Worm (Caenorhabditis elegans) whole organism, late embryonic: ENCODE results near the gene D1069.3.

Source experiments
- C38D4.7 ChIP-seq: fragments of 200-800 bp; sonication (Bioruptor generic); optimal IDR thresholded peaks from 2 replicates; lab custom pipeline; 2018; ENCODE audit warnings: mild to moderate bottlenecking, missing genetic modification characterization, moderate library complexity, missing compliant biosample characterization
- F13H6.1 ChIP-seq: sonication (generic microtip); optimal IDR thresholded peaks from 2 replicates; lab custom pipeline; 2016; ENCODE audit warnings: missing genetic modification characterization, missing compliant biosample characterization
- ama-1 ChIP-seq: fragments of 150-350 bp; optimal IDR thresholded peaks from 2 replicates; lab custom pipeline; 2014
- ceh-6 ChIP-seq: fragments of 200-800 bp; sonication (Bioruptor generic); optimal IDR thresholded peaks from 2 replicates; lab custom pipeline; 2018; ENCODE audit warnings: mild to moderate bottlenecking, missing genetic modification characterization, missing compliant biosample characterization
- dve-1 ChIP-seq: sonication (generic microtip); optimal IDR thresholded peaks from 2 replicates; lab custom pipeline; 2017; ENCODE audit warnings: antibody characterized with exemption, mild to moderate bottlenecking, missing genetic modification characterization, missing compliant biosample characterization
- hlh-30 ChIP-seq: sonication (generic microtip); optimal IDR thresholded peaks from 2 replicates; lab custom pipeline; 2017; ENCODE audit warnings: antibody characterized with exemption, missing genetic modification characterization, missing compliant biosample characterization; ENCODE audit not compliant: insufficient read depth
- nhr-11 ChIP-seq: fragments of 150-350 bp; optimal IDR thresholded peaks from 2 replicates; lab custom pipeline; 2014; ENCODE audit warnings: missing biosample characterization, missing genetic modification characterization
- pha-4 ChIP-seq: fragments of 150-350 bp; optimal IDR thresholded peaks from 2 replicates; lab custom pipeline; 2018; ENCODE audit warnings: missing biosample characterization, missing genetic modification reagents, missing genetic modification characterization
- tbx-2 ChIP-seq: sonication (generic microtip); optimal IDR thresholded peaks from 2 replicates; lab custom pipeline; 2016; ENCODE audit warnings: missing genetic modification characterization, missing compliant biosample characterization
- tbx-7 ChIP-seq: sonication (generic microtip); optimal IDR thresholded peaks from 2 replicates; lab custom pipeline; 2016; ENCODE audit warnings: missing genotype, missing genetic modification characterization, missing compliant biosample characterization

DNA sequence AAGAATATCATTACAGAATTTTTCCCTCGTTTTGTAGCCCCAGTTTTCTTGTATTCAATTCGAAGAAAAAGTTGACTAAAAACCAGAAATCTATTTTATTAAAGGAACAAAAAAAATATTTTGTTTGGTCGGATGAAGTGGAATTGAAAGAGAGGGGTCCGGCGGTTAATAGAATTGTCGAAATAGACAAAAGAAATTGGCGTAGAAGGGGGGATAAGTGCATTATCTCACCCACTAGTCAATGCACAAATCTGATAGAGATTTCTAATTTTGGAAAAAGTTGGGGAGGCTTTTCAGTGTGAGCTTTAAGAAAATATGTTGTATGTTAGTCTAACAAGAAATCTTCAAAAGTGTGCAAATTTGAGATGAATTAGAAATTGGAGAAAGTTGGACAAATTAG, 6.8 kb upstream of the D1069.3 start:
- TF ChIP-seq dve-1 (tag; lab: Kevin White, UChicago) (no peak), ama-1 (no peak), C38D4.7 (GFP tag; lab: Kevin White, UChicago) (no peak), nhr-11 (tag; lab: Kevin White, UChicago) (no peak), pha-4 (tag; lab: Kevin White, UChicago) (no peak), F13H6.1 (tag; lab: Kevin White, UChicago) (no peak), hlh-30 (tag; lab: Kevin White, UChicago) (no peak), ceh-6 (GFP tag; lab: Kevin White, UChicago) (no peak), tbx-7 (tag; lab: Kevin White, UChicago) (no peak), tbx-2 (no peak)
